Worm (Caenorhabditis elegans): ENCODE results near the gene nhr-108.

The nhr-108 gene

DNA sequence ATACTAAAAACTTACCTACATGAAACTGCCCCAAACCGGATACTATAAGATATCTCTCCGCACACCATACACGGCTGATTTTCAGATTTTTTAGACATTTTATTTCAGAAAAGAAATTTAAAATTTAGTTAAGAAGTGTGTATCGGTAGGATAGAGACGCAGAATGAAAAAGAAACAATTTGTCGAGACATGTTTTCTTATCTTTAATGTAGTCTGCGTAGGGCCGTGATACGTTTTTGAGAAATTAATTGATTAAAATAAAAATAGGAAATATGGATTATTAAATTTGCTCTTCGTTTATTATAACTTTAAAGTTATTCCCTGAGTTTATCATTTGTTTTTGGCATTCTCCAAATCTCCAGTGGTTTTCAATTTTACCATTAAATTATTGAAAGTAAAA is at the start of gene nhr-108:
Gene nhr-108, minus strand, starts transcription at position 166 of the 400 bp plus-strand sequence.
- TF ChIP-seq W03F9.2 (tag; optimal IDR thresholded peaks at IDR 0.05) (no peak), dao-5 (tag; optimal IDR thresholded peaks at IDR 0.05) (no peak), him-1 (tag; optimal IDR thresholded peaks at IDR 0.05) (no peak)

DNA sequence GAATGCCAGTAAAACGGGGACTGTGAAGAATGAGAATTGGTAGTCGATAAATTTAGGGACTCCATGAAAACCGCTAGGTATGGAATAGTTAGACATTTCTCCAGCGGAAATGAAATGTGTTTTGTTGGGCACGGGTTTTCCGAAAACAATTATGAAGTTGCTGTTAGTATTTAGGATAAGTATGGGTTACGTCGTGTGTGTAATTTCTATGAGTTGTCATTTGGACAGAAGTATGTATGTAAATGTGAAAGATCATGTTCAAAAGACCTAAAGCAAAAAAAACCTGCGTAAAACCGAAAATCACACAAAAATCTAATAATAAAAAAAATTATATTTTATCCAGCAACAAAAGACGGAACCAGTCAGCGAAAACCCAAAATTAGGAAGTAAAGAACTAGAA is 48.2 kb upstream of the nhr-108 start, which contains the start of gene sru-23:
Gene sru-23, minus strand, starts transcription at position 101 of the 400 bp plus-strand sequence.
- TF ChIP-seq dao-5 (tag; optimal IDR thresholded peaks at IDR 0.05), result no peak
- no peak for TF ChIP-seq him-1 (tag; optimal IDR thresholded peaks at IDR 0.05)
- TF ChIP-seq W03F9.2 (tag; optimal IDR thresholded peaks at IDR 0.05), result no peak

DNA sequence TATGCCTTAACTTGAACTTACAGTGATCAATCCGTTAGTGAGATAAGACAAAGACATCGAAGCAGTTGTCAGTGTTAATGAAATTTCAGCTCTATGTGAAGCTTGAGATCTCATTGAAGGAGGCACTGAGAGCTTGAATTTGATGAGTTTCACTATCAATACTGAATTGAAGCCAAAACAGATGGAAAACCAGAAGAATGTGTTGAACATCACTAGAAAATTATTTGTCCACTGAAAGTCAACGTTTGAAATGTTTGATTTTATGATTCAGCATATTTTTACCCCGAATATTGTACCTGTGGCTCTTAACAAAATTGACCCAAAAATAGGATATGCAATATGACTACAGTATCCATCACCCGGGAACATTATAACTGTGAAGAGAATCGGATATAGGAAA is 46.5 kb upstream of the nhr-108 start:
- TF ChIP-seq W03F9.2 (tag; optimal IDR thresholded peaks at IDR 0.05) (no peak), him-1 (tag; optimal IDR thresholded peaks at IDR 0.05) (no peak), dao-5 (tag; optimal IDR thresholded peaks at IDR 0.05) (no peak)

DNA sequence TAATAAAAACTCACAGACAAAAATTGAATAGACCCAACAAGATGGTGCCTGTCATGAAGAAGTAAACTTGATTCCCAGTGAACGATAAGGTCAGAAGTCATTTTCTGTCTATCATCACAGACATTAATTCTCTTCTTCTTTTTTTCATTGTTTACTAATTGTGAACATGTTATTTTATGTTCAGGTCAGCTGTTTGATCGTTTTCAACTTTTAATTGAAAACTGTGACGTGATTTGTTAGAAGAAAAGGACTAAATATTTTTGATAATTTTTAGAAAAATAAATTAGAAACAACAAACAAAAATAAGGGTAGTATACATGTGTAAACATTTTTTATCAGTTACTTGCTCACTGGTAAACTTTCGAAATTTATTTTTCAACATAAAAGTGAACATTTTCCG is 45.4 kb upstream of the nhr-108 start, which contains the start of gene F36G9.7:
Gene F36G9.7, minus strand, starts transcription at position 101 of the 400 bp plus-strand sequence.
- TF ChIP-seq dao-5 (tag; optimal IDR thresholded peaks at IDR 0.05), result no peak
- no peak for TF ChIP-seq W03F9.2 (tag; optimal IDR thresholded peaks at IDR 0.05)
- TF ChIP-seq him-1 (tag; optimal IDR thresholded peaks at IDR 0.05), result no peak

DNA sequence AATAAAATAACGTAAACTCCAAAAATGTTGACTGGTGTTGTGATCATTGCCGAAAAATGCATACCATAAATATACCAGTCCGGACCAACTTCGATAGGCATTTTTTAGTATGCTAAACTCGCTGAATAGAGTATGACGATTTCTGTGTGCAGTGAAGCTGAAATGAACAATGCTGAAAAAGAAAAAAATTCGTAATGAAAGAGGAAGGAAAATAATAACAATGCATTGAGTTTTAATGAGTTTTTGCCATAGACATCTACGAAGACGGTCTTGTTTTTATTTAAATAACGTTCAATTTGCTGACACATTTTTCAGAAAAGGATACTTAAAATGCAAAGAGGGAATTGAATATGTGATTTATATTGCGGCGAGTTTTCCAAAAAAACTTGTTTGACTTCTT is 43.3 kb upstream of the nhr-108 start, which contains the start of gene sri-1:
Gene sri-1, minus strand, starts transcription at position 101 of the 400 bp plus-strand sequence.
- no peak for TF ChIP-seq W03F9.2 (tag; optimal IDR thresholded peaks at IDR 0.05)

DNA sequence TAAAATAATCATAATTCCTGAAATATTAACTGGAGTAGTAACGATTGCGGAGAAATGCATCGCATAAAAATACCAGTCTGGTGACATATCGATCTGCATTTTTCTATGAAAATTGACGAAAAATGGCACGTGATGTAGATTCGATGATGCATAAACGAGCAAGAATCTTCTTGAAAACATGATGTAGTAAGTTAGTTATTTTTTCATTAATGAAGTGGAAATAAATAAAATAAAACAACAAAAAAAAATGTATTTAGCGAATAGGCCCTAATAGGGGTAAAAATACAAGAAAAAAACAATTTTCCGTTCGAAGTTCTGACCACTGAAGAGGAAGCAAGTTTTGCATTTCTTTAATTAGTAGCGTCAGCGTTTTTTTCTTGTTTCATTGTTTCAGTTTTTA is 40.8 kb upstream of the nhr-108 start, which contains the start of gene sri-2:
Gene sri-2, minus strand, starts transcription at position 101 of the 400 bp plus-strand sequence.
- TF ChIP-seq dao-5 (tag; optimal IDR thresholded peaks at IDR 0.05), result no peak
- no peak for TF ChIP-seq W03F9.2 (tag; optimal IDR thresholded peaks at IDR 0.05)
- no peak for TF ChIP-seq him-1 (tag; optimal IDR thresholded peaks at IDR 0.05)

DNA sequence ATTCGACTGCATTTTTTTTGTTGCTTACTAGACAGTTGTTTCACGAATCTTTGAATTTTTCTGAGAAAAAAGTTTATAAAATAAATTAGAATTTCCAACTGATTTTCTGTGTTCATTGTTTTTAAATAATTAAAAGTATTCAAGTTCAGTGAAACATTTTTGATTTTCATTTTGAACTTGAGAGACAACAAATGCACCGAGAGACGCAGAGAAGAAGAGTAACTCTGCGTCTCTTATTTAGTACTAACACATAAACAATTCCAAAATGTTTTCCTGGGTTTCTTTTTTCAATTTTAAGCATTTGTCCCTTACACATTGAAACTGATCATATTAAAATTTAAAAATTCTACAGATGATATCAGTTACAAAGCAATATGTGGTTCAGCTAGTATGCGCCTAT is 35.2 kb upstream of the nhr-108 start:
- TF ChIP-seq him-1 (tag; optimal IDR thresholded peaks at IDR 0.05) (no peak), dao-5 (tag; optimal IDR thresholded peaks at IDR 0.05) (no peak), W03F9.2 (tag; optimal IDR thresholded peaks at IDR 0.05) (no peak)

DNA sequence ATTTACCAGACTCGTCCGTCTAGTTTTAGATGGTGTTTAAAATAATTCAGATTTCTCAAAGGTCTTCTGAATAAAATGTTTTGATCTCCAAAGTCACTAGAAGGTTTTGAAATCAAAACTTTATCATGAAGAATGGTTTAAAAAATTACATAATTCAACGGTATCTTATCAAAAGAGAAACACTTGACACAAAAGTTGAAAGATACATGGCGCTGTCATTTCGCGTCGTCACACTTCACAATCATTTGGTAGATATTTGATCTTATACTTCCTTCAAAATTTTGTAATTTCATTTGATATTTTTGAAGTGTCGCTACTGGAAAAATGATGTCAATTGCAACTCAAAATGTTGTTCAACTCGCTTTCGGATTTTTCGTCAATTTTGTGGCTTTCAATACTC is 32.8 kb upstream of the nhr-108 start, which contains the start of gene F36G9.3:
Gene F36G9.3, plus strand, starts transcription at position 301 of the 400 bp plus-strand sequence.
- TF ChIP-seq dao-5 (tag; optimal IDR thresholded peaks at IDR 0.05) (no peak), W03F9.2 (tag; optimal IDR thresholded peaks at IDR 0.05) (no peak), him-1 (tag; optimal IDR thresholded peaks at IDR 0.05) (no peak)

DNA sequence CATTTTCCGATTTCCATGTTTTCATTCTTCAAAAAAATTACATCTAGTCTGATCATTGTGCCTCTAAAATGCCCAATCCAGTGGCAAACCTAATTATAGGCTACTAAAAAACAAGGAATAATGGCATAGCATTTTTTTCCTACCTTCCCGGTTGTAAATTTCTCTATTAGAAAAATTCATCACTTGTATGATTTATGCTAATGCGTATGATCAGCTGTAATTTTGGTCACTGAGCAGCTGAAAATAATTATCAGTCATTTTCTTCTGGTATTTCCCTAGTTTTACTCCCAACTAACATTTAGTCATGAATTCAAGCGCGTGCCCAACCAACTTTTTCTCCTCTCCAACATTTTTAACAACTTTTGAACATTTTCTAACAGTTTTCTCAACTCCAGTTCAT is 31.2 kb upstream of the nhr-108 start, which contains the start of gene srh-186:
Gene srh-186, plus strand, starts transcription at position 301 of the 400 bp plus-strand sequence.
- TF ChIP-seq W03F9.2 (tag; optimal IDR thresholded peaks at IDR 0.05), result no peak
- no peak for TF ChIP-seq him-1 (tag; optimal IDR thresholded peaks at IDR 0.05)
- no peak for TF ChIP-seq dao-5 (tag; optimal IDR thresholded peaks at IDR 0.05)

DNA sequence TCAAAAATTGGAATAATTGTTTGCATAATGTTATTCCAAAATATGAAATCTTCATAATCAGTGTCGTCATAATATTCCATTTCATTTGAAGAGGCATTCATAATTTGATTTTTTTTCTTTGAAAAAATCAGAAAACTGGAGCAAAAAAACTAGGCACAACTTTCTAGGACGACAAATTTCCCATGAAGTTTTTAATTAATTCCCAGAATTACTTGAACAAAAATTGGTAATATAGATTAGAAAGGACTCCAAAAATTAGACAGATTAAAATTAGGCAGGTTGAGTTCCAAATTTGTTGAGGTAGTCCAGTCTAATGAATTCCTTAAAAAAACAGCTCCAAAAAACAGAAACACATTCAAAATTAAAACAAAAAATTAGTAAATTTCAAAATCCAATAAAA is 30.7 kb upstream of the nhr-108 start, which contains the start of gene srw-57:
Gene srw-57, minus strand, starts transcription at position 101 of the 400 bp plus-strand sequence.
- TF ChIP-seq dao-5 (tag; optimal IDR thresholded peaks at IDR 0.05) (no peak), W03F9.2 (tag; optimal IDR thresholded peaks at IDR 0.05) (no peak), him-1 (tag; optimal IDR thresholded peaks at IDR 0.05) (no peak)

DNA sequence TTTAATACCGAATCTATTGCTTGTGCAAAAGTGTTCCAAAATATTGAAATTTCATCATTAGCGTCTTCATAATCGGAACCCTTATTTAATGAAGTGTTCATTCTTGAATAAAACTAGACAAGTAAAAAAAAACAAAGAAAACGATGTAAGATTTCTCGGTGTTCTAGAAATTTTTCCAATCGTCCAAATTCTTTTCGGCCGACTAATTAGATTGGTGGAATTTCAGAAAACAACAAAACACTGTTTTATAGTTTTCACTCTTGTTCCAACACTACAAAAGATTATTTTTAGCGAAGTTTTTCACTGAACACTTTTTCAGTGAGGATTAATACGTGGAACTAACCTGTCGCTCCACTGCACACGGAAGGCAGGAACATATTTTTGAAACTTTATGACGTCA is 28.5 kb upstream of the nhr-108 start, which contains the start of gene srw-56:
Gene srw-56, minus strand, starts transcription at position 101 of the 400 bp plus-strand sequence.
- no peak for TF ChIP-seq him-1 (tag; optimal IDR thresholded peaks at IDR 0.05)
- no peak for TF ChIP-seq W03F9.2 (tag; optimal IDR thresholded peaks at IDR 0.05)
- no peak for TF ChIP-seq dao-5 (tag; optimal IDR thresholded peaks at IDR 0.05)

DNA sequence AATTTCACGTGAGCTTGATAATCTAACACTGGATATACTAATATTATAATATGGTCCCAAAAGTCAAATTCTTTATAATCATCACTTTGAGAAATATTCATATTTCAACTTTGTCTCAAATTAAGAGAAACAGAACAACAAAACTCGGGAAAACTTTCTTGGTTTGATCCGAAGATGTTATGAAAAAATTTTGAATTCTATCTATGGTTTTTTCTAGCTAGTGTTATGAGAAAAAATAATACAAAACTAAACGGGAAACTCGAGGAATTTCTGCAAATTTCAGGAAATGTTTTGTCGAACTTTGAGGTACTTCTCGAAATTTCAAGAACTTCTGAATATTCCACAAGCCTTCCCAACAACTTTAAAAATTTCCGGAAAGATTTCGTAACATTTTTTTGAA is 26.6 kb upstream of the nhr-108 start, which contains the start of gene srw-59:
Gene srw-59, minus strand, starts transcription at position 101 of the 400 bp plus-strand sequence.
- TF ChIP-seq W03F9.2 (tag; optimal IDR thresholded peaks at IDR 0.05), result no peak

DNA sequence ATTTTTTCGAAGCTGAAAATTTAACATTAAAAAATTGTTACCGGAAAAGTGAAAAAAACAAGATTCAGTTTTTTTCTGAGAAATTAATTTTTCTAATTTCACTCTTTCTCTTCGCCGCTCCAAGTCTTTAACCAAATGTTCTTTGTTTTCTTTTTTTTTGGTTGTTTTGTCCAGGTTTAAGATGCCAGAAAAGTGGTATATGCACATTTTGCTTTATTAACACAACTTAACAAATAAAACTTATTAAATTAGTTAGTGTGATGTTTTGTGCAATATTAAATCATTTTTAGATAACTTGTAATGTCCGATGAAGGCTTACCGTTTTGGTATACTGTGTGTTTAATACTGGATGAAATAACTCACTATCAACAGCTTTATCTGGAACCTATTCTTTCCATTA is 18.9 kb upstream of the nhr-108 start, which contains the start of gene srw-53:
Gene srw-53, plus strand, starts transcription at position 301 of the 400 bp plus-strand sequence.
- no peak for TF ChIP-seq dao-5 (tag; optimal IDR thresholded peaks at IDR 0.05)
- no peak for TF ChIP-seq W03F9.2 (tag; optimal IDR thresholded peaks at IDR 0.05)
- TF ChIP-seq him-1 (tag; optimal IDR thresholded peaks at IDR 0.05), result no peak

DNA sequence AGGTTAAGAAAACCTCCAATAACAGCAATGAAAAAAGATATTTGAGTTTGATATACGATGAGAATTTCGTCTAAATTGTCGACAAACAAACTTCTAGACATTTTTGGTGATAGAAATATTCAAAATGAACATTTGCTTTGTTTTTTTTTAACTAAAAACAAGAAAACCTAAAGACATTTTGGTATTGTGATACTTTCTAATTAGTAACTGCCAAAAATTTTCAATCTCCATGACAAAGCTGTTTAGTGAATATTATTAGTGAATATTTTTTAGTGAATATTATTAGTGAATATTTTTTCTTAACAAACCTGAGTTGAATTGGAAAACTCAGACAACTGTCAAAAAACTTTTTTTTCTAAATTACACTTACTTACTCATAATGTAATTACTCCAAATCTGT is 16.0 kb upstream of the nhr-108 start, which contains the start of gene srw-55:
Gene srw-55, minus strand, starts transcription at position 101 of the 400 bp plus-strand sequence.
- TF ChIP-seq him-1 (tag; optimal IDR thresholded peaks at IDR 0.05) (no peak), W03F9.2 (tag; optimal IDR thresholded peaks at IDR 0.05) (no peak), dao-5 (tag; optimal IDR thresholded peaks at IDR 0.05) (no peak)

DNA sequence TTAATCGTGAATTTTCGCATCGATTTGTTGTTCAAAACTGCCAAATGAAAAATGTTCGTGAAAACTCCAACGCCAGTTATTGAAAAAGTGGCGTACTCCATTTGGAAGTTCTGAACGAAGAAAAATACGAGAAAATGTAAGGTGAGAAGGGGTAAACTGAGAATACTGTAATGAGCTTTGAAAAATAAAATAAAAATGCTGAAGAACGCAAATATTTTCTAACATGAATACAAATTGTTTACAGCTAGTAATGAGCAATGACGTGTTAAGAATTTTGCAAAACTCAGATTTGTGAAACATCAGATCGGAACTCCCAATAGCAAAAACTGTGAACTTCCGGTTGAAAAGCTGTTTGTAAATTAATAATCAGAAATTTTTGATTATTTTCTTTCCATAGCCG is 8.1 kb upstream of the nhr-108 start, which contains the start of gene srw-26:
Gene srw-26, minus strand, starts transcription at position 101 of the 400 bp plus-strand sequence.
- TF ChIP-seq W03F9.2 (tag; optimal IDR thresholded peaks at IDR 0.05), result no peak
- no peak for TF ChIP-seq him-1 (tag; optimal IDR thresholded peaks at IDR 0.05)
- TF ChIP-seq dao-5 (tag; optimal IDR thresholded peaks at IDR 0.05), result no peak

Data from whole organism, L4/young adult.